Worm (Caenorhabditis elegans) whole organism, L2 larva: ENCODE results near the gene F31F4.17.

Experiments
- aly-2 ChIP-seq: fragments of 150-350 bp; optimal IDR thresholded peaks from 2 replicates; lab custom pipeline; 2014; ENCODE audit warnings: missing biosample characterization, missing genetic modification characterization
- ceh-82 ChIP-seq: fragments of 150-350 bp; optimal IDR thresholded peaks from 2 replicates; lab custom pipeline; 2014; ENCODE audit warnings: missing biosample characterization, missing genetic modification characterization
- elt-3 ChIP-seq: sonication (generic microtip); optimal IDR thresholded peaks from 2 replicates; lab custom pipeline; 2017; ENCODE audit warnings: missing biosample characterization, missing genetic modification characterization
- fos-1 ChIP-seq: fragments of 150-350 bp; optimal IDR thresholded peaks from 2 replicates; lab custom pipeline; 2014; ENCODE audit warnings: missing biosample characterization, missing genetic modification characterization
- peb-1 ChIP-seq: fragments of 150-350 bp; optimal IDR thresholded peaks from 2 replicates; lab custom pipeline; 2014; ENCODE audit warnings: missing biosample characterization, missing genetic modification characterization
- unc-39 ChIP-seq: fragments of 150-350 bp; optimal IDR thresholded peaks from 2 replicates; lab custom pipeline; 2014; ENCODE audit warnings: missing biosample characterization, missing genetic modification characterization

ce11 chrV:699489-700129 lies 39.5 kb upstream of the F31F4.17 start, which contains the start of the genes ugt-29 and srx-5:
- TF ChIP-seq ceh-82 (tag; lab: Kevin White, UChicago), result no peak
- no peak for TF ChIP-seq aly-2
- TF ChIP-seq peb-1, result no peak
- no peak for TF ChIP-seq elt-3
- no peak for TF ChIP-seq unc-39 (tag; lab: Kevin White, UChicago)
- no peak for TF ChIP-seq fos-1 (tag; lab: Kevin White, UChicago)
